Fruit fly (Drosophila melanogaster) whole organism: ENCODE data around the gene CG43083.

Experiments used
- CG8478 ChIP-seq: fragments of >200 bp; optimal IDR thresholded peaks from 2 replicates; lab custom pipeline; 2018; ENCODE audit warnings: inconsistent platforms
- EcR ChIP-seq, 2 experiments: fragments of >200 bp; optimal IDR thresholded peaks; 2 replicates each; lab custom pipeline; 2017; ENCODE audit warnings: missing biosample characterization in 2 of 2, missing genetic modification characterization in 2 of 2, missing genetic modification reagents in 2 of 2
- psq ChIP-seq: fragments of >200 bp; optimal IDR thresholded peaks from 2 replicates; lab custom pipeline; 2017
- usp ChIP-seq: fragments of >200 bp; optimal IDR thresholded peaks from 2 replicates; lab custom pipeline; 2017; ENCODE audit warnings: missing biosample characterization, missing genetic modification characterization, mixed read lengths

dm6 chr3L:15639978-15640377, 8.4 kb upstream of the CG43083 start:
- TF ChIP-seq usp (GFP tag; lab: Kevin White, UChicago) (no peak), EcR (GFP tag; optimal IDR thresholded peaks at IDR 0.05; lab: Kevin White, UChicago) (no peak), psq (lab: Kevin White, UChicago) (no peak), CG8478 (lab: Kevin White, UChicago) (no peak)
